Worm (Caenorhabditis elegans): ENCODE measurements around the gene smgl-2.
A peak's percentile ranks its signal among the peaks of the same experiment; 100 is the strongest.

Gene smgl-2

ce11 chrIV:3721973-3722372 lies 4.0 kb upstream of the smgl-2 start:
- TF ChIP-seq elt-1 (tag; optimal IDR thresholded peaks at IDR 0.05) (no peak), eor-1 (tag; optimal IDR thresholded peaks at IDR 0.05) (no peak), R02D3.7 (tag; optimal IDR thresholded peaks at IDR 0.05) (no peak), elt-2 (tag; optimal IDR thresholded peaks at IDR 0.05) (peak; percentile 47), pha-4 (tag; optimal IDR thresholded peaks at IDR 0.05) (peak; percentile 15), ceh-16 (tag; optimal IDR thresholded peaks at IDR 0.05) (no peak), nhr-11 (tag; optimal IDR thresholded peaks at IDR 0.05) (no peak), ceh-28 (tag; optimal IDR thresholded peaks at IDR 0.05) (no peak), skn-1 (tag; optimal IDR thresholded peaks at IDR 0.05) (no peak), nhr-43 (tag; optimal IDR thresholded peaks at IDR 0.05; ENCODE audit: poor library complexity, severe bottlenecking) (no peak), mdl-1 (tag; optimal IDR thresholded peaks at IDR 0.05) (no peak), nhr-23 (tag; optimal IDR thresholded peaks at IDR 0.05) (no peak), pqm-1 (tag; optimal IDR thresholded peaks at IDR 0.05) (peak; percentile 25)

ce11 chrIV:3722690-3723089 lies 3.3 kb upstream of the smgl-2 start, which contains the start of gene Y37E11AM.4:
TSS of gene Y37E11AM.4 (minus strand) at chrIV:3722790.
- no peak for TF ChIP-seq fkh-10 (GFP tag; optimal IDR thresholded peaks at IDR 0.05)
- TF ChIP-seq egl-27 (tag; optimal IDR thresholded peaks at IDR 0.05), result no peak
- TF ChIP-seq nhr-12 (tag; optimal IDR thresholded peaks at IDR 0.05), result no peak
- TF ChIP-seq aly-2 (tag; optimal IDR thresholded peaks at IDR 0.05), result no peak
- no peak for TF ChIP-seq zag-1 (tag; optimal IDR thresholded peaks at IDR 0.05)
- TF ChIP-seq eor-1 (tag; optimal IDR thresholded peaks at IDR 0.05), result no peak
- no peak for TF ChIP-seq mml-1 (tag; optimal IDR thresholded peaks at IDR 0.05)
- no peak for TF ChIP-seq ztf-11 (tag; optimal IDR thresholded peaks at IDR 0.05)
- no peak for TF ChIP-seq elt-2 (tag; optimal IDR thresholded peaks at IDR 0.05)
- no peak for TF ChIP-seq elt-3 (tag; optimal IDR thresholded peaks at IDR 0.05)
- TF ChIP-seq elt-1 (tag; optimal IDR thresholded peaks at IDR 0.05), result no peak
- TF ChIP-seq R02D3.7 (tag; optimal IDR thresholded peaks at IDR 0.05), result no peak
- no peak for TF ChIP-seq lin-39 (tag; optimal IDR thresholded peaks at IDR 0.05)
- no peak for TF ChIP-seq jun-1 (tag; optimal IDR thresholded peaks at IDR 0.05)
- TF ChIP-seq nhr-25 (tag; optimal IDR thresholded peaks at IDR 0.05), result no peak
- TF ChIP-seq lsy-12 (tag; optimal IDR thresholded peaks at IDR 0.05), result no peak
- no peak for TF ChIP-seq nhr-76 (tag; optimal IDR thresholded peaks at IDR 0.05)
- no peak for TF ChIP-seq hmg-11 (tag; optimal IDR thresholded peaks at IDR 0.05)
- no peak for TF ChIP-seq ceh-16 (tag; optimal IDR thresholded peaks at IDR 0.05)

ce11 chrIV:3725361-3725760 lies 603 bp upstream of the smgl-2 start, which contains the start of gene Y37E11AM.2:
TSS of gene Y37E11AM.2 (minus strand) at chrIV:3725461.
- TF ChIP-seq nhr-67 (tag; optimal IDR thresholded peaks at IDR 0.05), result no peak
- no peak for TF ChIP-seq zag-1 (tag; optimal IDR thresholded peaks at IDR 0.05)
- TF ChIP-seq nfya-1 (tag; optimal IDR thresholded peaks at IDR 0.05; ENCODE audit: insufficient read depth), result no peak
- TF ChIP-seq tbx-2 (tag; optimal IDR thresholded peaks at IDR 0.05), result no peak
- TF ChIP-seq mml-1 (tag; optimal IDR thresholded peaks at IDR 0.05), result no peak
- no peak for TF ChIP-seq elt-1 (tag; optimal IDR thresholded peaks at IDR 0.05)
- TF ChIP-seq ztf-4 (tag; optimal IDR thresholded peaks at IDR 0.05), result no peak
- TF ChIP-seq elt-2 (tag; optimal IDR thresholded peaks at IDR 0.05), result no peak
- TF ChIP-seq nhr-11 (tag; optimal IDR thresholded peaks at IDR 0.05), result no peak

- TF ChIP-seq egl-5 (tag; optimal IDR thresholded peaks at IDR 0.05) (no peak), nhr-76 (tag; optimal IDR thresholded peaks at IDR 0.05) (no peak), nhr-67 (tag; optimal IDR thresholded peaks at IDR 0.05) (no peak), ama-1 (optimal IDR thresholded peaks at IDR 0.05) (no peak), ceh-9 (tag; optimal IDR thresholded peaks at IDR 0.05) (no peak), snpc-4 (tag; optimal IDR thresholded peaks at IDR 0.05) (no peak), sea-2 (GFP tag; optimal IDR thresholded peaks at IDR 0.05) (no peak), nhr-77 (tag; optimal IDR thresholded peaks at IDR 0.05) (no peak), pha-4 (tag; optimal IDR thresholded peaks at IDR 0.05) (no peak), nhr-28 (tag; optimal IDR thresholded peaks at IDR 0.05) (no peak), ztf-4 (tag; optimal IDR thresholded peaks at IDR 0.05) (no peak), nhr-237 (tag; optimal IDR thresholded peaks at IDR 0.05) (no peak), nhr-12 (tag; optimal IDR thresholded peaks at IDR 0.05) (no peak), R02D3.7 (tag; optimal IDR thresholded peaks at IDR 0.05) (no peak), lsy-12 (tag; optimal IDR thresholded peaks at IDR 0.05) (no peak), nhr-11 (tag; optimal IDR thresholded peaks at IDR 0.05) (no peak), fkh-10 (GFP tag; optimal IDR thresholded peaks at IDR 0.05) (no peak), fos-1 (tag; optimal IDR thresholded peaks at IDR 0.05) (no peak), zag-1 (tag; optimal IDR thresholded peaks at IDR 0.05) (no peak)
These were observed 5.5 kb downstream of the smgl-2 start for ce11 chrIV:3731430-3731829.

Data from whole organism, L3 larva.